Worm (Caenorhabditis elegans) whole organism, mixed stage, embryonic: Measurements from ENCODE around the gene T19C3.4.

ENCODE experiments used
- M03D4.4 ChIP-seq: sonication (generic microtip); optimal IDR thresholded peaks from 2 replicates; lab custom pipeline; 2017; ENCODE audit warnings: mild to moderate bottlenecking, missing genetic modification characterization, missing compliant biosample characterization
- ceh-43 ChIP-seq: fragments of 200-800 bp; sonication (Bioruptor generic); optimal IDR thresholded peaks from 2 replicates; lab custom pipeline; 2018; ENCODE audit warnings: mild to moderate bottlenecking, missing genetic modification characterization, moderate library complexity, missing compliant biosample characterization
- ces-1 ChIP-seq: fragments of 150-350 bp; optimal IDR thresholded peaks from 2 replicates; lab custom pipeline; 2014; ENCODE audit warnings: missing biosample characterization, missing genetic modification reagents, missing genetic modification characterization
- elt-1 ChIP-seq: sonication (generic microtip); optimal IDR thresholded peaks from 2 replicates; lab custom pipeline; 2017; ENCODE audit warnings: missing genetic modification characterization, mild to moderate bottlenecking, missing compliant biosample characterization, antibody characterized with exemption, moderate library complexity, borderline replicate concordance; ENCODE audit not compliant: insufficient read depth
- lin-13 ChIP-seq: fragments of 150-350 bp; optimal IDR thresholded peaks from 2 replicates; lab custom pipeline; 2014; ENCODE audit warnings: missing biosample characterization, missing genetic modification characterization
- nhr-12 ChIP-seq: fragments of 150-350 bp; optimal IDR thresholded peaks from 2 replicates; lab custom pipeline; 2014; ENCODE audit warnings: missing biosample characterization, missing genetic modification characterization
- nhr-2 ChIP-seq: fragments of 150-350 bp; optimal IDR thresholded peaks from 2 replicates; lab custom pipeline; 2014; ENCODE audit warnings: missing biosample characterization, missing genetic modification characterization
- nhr-237 ChIP-seq: fragments of 150-350 bp; optimal IDR thresholded peaks from 2 replicates; lab custom pipeline; 2014; ENCODE audit warnings: missing biosample characterization, missing genetic modification characterization
- nhr-76 ChIP-seq: sonication (generic microtip); optimal IDR thresholded peaks from 2 replicates; lab custom pipeline; 2017; ENCODE audit warnings: missing biosample characterization, missing genetic modification characterization
- snpc-4 ChIP-seq: fragments of 150-350 bp; optimal IDR thresholded peaks from 2 replicates; lab custom pipeline; 2014; ENCODE audit warnings: missing biosample characterization, missing genetic modification characterization
- unc-120 ChIP-seq: sonication (generic microtip); optimal IDR thresholded peaks from 2 replicates; lab custom pipeline; 2017; ENCODE audit warnings: missing genetic modification characterization, missing compliant biosample characterization; ENCODE audit not compliant: poor library complexity, severe bottlenecking
- unc-39 ChIP-seq: fragments of 150-350 bp; optimal IDR thresholded peaks from 2 replicates; lab custom pipeline; 2014; ENCODE audit warnings: missing biosample characterization, missing genetic modification characterization
- unc-62 ChIP-seq: fragments of 150-350 bp; optimal IDR thresholded peaks from 2 replicates; lab custom pipeline; 2014; ENCODE audit warnings: missing biosample characterization, missing genetic modification reagents, missing genetic modification characterization

DNA sequence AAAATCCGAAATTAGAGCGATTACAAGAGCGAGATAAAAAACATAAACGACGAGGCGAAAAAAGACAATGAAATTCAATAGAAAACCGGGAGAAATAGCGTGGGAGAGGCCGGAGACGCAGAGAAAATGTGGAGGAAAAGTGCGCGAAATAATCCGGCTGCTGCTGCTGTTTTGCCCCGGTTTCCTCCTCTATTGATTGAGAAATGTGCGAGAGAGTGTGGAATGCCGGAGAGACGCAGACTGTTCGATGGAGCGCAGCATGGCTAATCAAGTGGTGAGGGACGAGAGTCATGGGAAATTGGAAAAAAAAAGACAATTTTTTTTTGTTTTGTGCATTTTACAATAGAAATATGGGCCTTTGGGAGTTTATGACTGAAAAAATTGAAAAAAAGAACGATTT is 21.9 kb downstream of the T19C3.4 start:
- TF ChIP-seq snpc-4 (tag; lab: Kevin White, UChicago) (no peak), nhr-2 (tag; lab: Kevin White, UChicago) (no peak), ceh-43 (GFP tag; lab: Kevin White, UChicago) (no peak), unc-39 (tag; lab: Kevin White, UChicago) (no peak), elt-1 (tag; lab: Kevin White, UChicago) (no peak), unc-62 (GFP tag; lab: Kevin White, UChicago) (no peak), nhr-12 (no peak), M03D4.4 (tag; lab: Kevin White, UChicago) (no peak), lin-13 (tag; lab: Kevin White, UChicago) (no peak), nhr-237 (tag; lab: Kevin White, UChicago) (peak; percentile 20), unc-120 (tag; lab: Kevin White, UChicago) (no peak), nhr-76 (no peak), ces-1 (GFP tag; lab: Kevin White, UChicago) (peak; percentile 91)
